Worm (Caenorhabditis elegans) whole organism, young adult: ENCODE data around the gene D1046.18.

ENCODE experiments used
- B0336.3 ChIP-seq: fragments of 200-800 bp; sonication (Bioruptor generic); IDR thresholded peaks from 2 replicates; pipeline ENCODE4 v1.3.6; 2022; ENCODE audit warnings: missing genetic modification characterization, missing compliant biosample characterization
- C06A6.2 ChIP-seq: fragments of 200-800 bp; sonication (Bioruptor generic); conservative IDR thresholded peaks from 2 replicates; pipeline ENCODE4 v1.3.6; 2022; ENCODE audit warnings: missing genetic modification characterization, missing compliant biosample characterization
- C17E4.6 ChIP-seq: fragments of 200-800 bp; sonication (Bioruptor generic); IDR thresholded peaks from 2 replicates; pipeline ENCODE4 v1.3.6; 2022; ENCODE audit warnings: missing genetic modification reagents, missing genetic modification characterization, missing compliant biosample characterization
- F22D6.2 ChIP-seq: sonication (generic microtip); optimal IDR thresholded peaks from 2 replicates; lab custom pipeline; 2016; ENCODE audit warnings: mild to moderate bottlenecking, missing genetic modification characterization, missing compliant biosample characterization
- F37B4.10 ChIP-seq: fragments of 200-800 bp; sonication (Bioruptor generic); IDR thresholded peaks from 2 replicates; pipeline ENCODE4 v1.3.6; 2022; ENCODE audit warnings: missing genetic modification characterization, missing compliant biosample characterization
- F52B5.7 ChIP-seq: sonication (generic microtip); optimal IDR thresholded peaks from 2 replicates; lab custom pipeline; 2016; ENCODE audit warnings: mild to moderate bottlenecking, missing genetic modification characterization, missing compliant biosample characterization
- T07F8.4 ChIP-seq: sonication (generic microtip); optimal IDR thresholded peaks from 2 replicates; lab custom pipeline; 2016; ENCODE audit warnings: mild to moderate bottlenecking, missing genetic modification characterization, moderate library complexity, missing compliant biosample characterization
- Y53F4B.3 ChIP-seq: fragments of 200-800 bp; sonication (Bioruptor generic); IDR thresholded peaks from 2 replicates; pipeline ENCODE4 v1.3.6; 2022; ENCODE audit warnings: missing genetic modification reagents, missing genetic modification characterization, missing compliant biosample characterization
- Y67H2A.10 ChIP-seq: fragments of 200-800 bp; sonication (Bioruptor generic); conservative IDR thresholded peaks from 2 replicates; pipeline ENCODE4 v1.3.6; 2022; ENCODE audit warnings: missing genetic modification reagents, missing genetic modification characterization, missing compliant biosample characterization
- Y79H2A.3 ChIP-seq: fragments of 200-800 bp; sonication (Bioruptor generic); conservative IDR thresholded peaks from 2 replicates; pipeline ENCODE4 v1.3.6; 2022; ENCODE audit warnings: missing genetic modification reagents, missing genetic modification characterization, missing compliant biosample characterization
- atf-7 ChIP-seq: sonication (generic microtip); optimal IDR thresholded peaks from 2 replicates; lab custom pipeline; 2017; ENCODE audit warnings: mild to moderate bottlenecking, missing genetic modification characterization, missing compliant biosample characterization
- attf-3 ChIP-seq: fragments of 200-800 bp; sonication (Bioruptor generic); conservative IDR thresholded peaks from 2 replicates; pipeline ENCODE4 v1.3.6; 2022; ENCODE audit warnings: missing genetic modification reagents, missing genetic modification characterization, missing compliant biosample characterization
- attf-6 ChIP-seq: fragments of 200-800 bp; sonication (Bioruptor generic); IDR thresholded peaks from 2 replicates; pipeline ENCODE4 v1.3.6; 2022; ENCODE audit warnings: missing genetic modification reagents, missing genetic modification characterization, missing compliant biosample characterization
- cebp-1 ChIP-seq, 2 experiments: fragments of 200-800 bp in 1 of 2; sonication (Bioruptor generic) in 1 of 2; sonication (generic microtip) in 1 of 2; IDR thresholded peaks in 1 of 2; optimal IDR thresholded peaks in 1 of 2; 2 replicates each; pipeline versions ENCODE4 v1.3.6 to Lab custom; 2017 to 2022; ENCODE audit warnings: missing compliant biosample characterization in 2 of 2, missing genetic modification characterization in 2 of 2, mild to moderate bottlenecking in 1 of 2, missing genetic modification reagents in 1 of 2, moderate library complexity in 1 of 2
- ceh-27 ChIP-seq: fragments of 200-800 bp; sonication (Bioruptor generic); optimal IDR thresholded peaks from 2 replicates; lab custom pipeline; 2018; ENCODE audit warnings: mild to moderate bottlenecking, missing genetic modification characterization, moderate library complexity, missing compliant biosample characterization
- ceh-91 ChIP-seq: fragments of 200-800 bp; sonication (Bioruptor generic); IDR thresholded peaks from 2 replicates; pipeline ENCODE4 v1.3.6; 2022; ENCODE audit warnings: missing genetic modification reagents, missing genetic modification characterization, missing compliant biosample characterization
- die-1 ChIP-seq: sonication (generic microtip); optimal IDR thresholded peaks from 2 replicates; lab custom pipeline; 2016; ENCODE audit warnings: missing genotype, mild to moderate bottlenecking, missing genetic modification characterization, missing compliant biosample characterization
- dox-1 ChIP-seq: fragments of 200-800 bp; sonication (Bioruptor generic); IDR thresholded peaks from 2 replicates; pipeline ENCODE4 v1.3.6; 2022; ENCODE audit warnings: missing genetic modification reagents, missing genetic modification characterization, missing compliant biosample characterization
- egrh-3 ChIP-seq: fragments of 200-800 bp; sonication (Bioruptor generic); IDR thresholded peaks from 2 replicates; pipeline ENCODE4 v1.3.6; 2022; ENCODE audit warnings: missing genetic modification reagents, missing genetic modification characterization, missing compliant biosample characterization
- ekl-4 ChIP-seq: fragments of 200-800 bp; sonication (Bioruptor generic); IDR thresholded peaks from 2 replicates; pipeline ENCODE4 v1.3.6; 2022; ENCODE audit warnings: missing genetic modification reagents, missing genetic modification characterization, missing compliant biosample characterization
- hrde-1 ChIP-seq: sonication (generic microtip); optimal IDR thresholded peaks from 2 replicates; lab custom pipeline; 2016; ENCODE audit warnings: missing genetic modification characterization, mild to moderate bottlenecking, missing compliant biosample characterization, moderate library complexity, missing genotype, missing genetic modification reagents, borderline replicate concordance
- let-607 ChIP-seq, 2 experiments: fragments of 200-800 bp in 1 of 2; sonication (Bioruptor generic) in 1 of 2; sonication (generic microtip) in 1 of 2; optimal IDR thresholded peaks; 2 replicates each; lab custom pipeline; 2016 to 2018; ENCODE audit warnings: mild to moderate bottlenecking in 2 of 2, missing compliant biosample characterization in 2 of 2, missing genetic modification characterization in 2 of 2, moderate library complexity in 2 of 2, missing genotype in 1 of 2
- lin-26 ChIP-seq: fragments of 200-800 bp; sonication (Bioruptor generic); IDR thresholded peaks from 2 replicates; pipeline ENCODE4 v1.3.6; 2022; ENCODE audit warnings: missing genetic modification reagents, missing genetic modification characterization, missing compliant biosample characterization
- mcd-1 ChIP-seq: fragments of 200-800 bp; sonication (Bioruptor generic); IDR thresholded peaks from 2 replicates; pipeline ENCODE4 v1.3.6; 2022; ENCODE audit warnings: missing genetic modification reagents, missing genetic modification characterization, missing compliant biosample characterization
- mxl-1 ChIP-seq: sonication (generic microtip); optimal IDR thresholded peaks from 2 replicates; lab custom pipeline; 2016; ENCODE audit warnings: missing genetic modification characterization, missing compliant biosample characterization
- nfyb-1 ChIP-seq: fragments of 200-800 bp; sonication (Bioruptor generic); IDR thresholded peaks from 2 replicates; pipeline ENCODE4 v1.3.6; 2022; ENCODE audit warnings: missing genetic modification reagents, missing genetic modification characterization, missing compliant biosample characterization
- nhr-120 ChIP-seq: fragments of 200-800 bp; sonication (Bioruptor generic); IDR thresholded peaks from 2 replicates; pipeline ENCODE4 v1.3.6; 2022; ENCODE audit warnings: missing genetic modification characterization, missing compliant biosample characterization
- nhr-27 ChIP-seq: fragments of 200-800 bp; sonication (Bioruptor generic); optimal IDR thresholded peaks from 2 replicates; lab custom pipeline; 2018; ENCODE audit warnings: mild to moderate bottlenecking, missing genetic modification characterization, moderate library complexity, missing compliant biosample characterization
- nhr-80 ChIP-seq: sonication (generic microtip); optimal IDR thresholded peaks from 2 replicates; lab custom pipeline; 2016; ENCODE audit warnings: missing genetic modification characterization, missing compliant biosample characterization
- repo-1 ChIP-seq: sonication (generic microtip); optimal IDR thresholded peaks from 2 replicates; lab custom pipeline; 2017; ENCODE audit warnings: mild to moderate bottlenecking, missing genetic modification characterization, missing compliant biosample characterization
- rpc-1 ChIP-seq, 2 experiments: fragments of 150-350 bp in 1 of 2; sonication (generic microtip) in 1 of 2; optimal IDR thresholded peaks; 2 replicates each; lab custom pipeline; 2014 to 2018; ENCODE audit warnings: missing biosample characterization in 1 of 2, missing genetic modification characterization in 1 of 2, missing genetic modification reagents in 1 of 2, missing genotype in 1 of 2
- sdz-38 ChIP-seq: sonication (generic microtip); optimal IDR thresholded peaks from 2 replicates; lab custom pipeline; 2016; ENCODE audit warnings: missing genotype, missing genetic modification characterization, missing compliant biosample characterization
- sea-2 ChIP-seq: fragments of 200-800 bp; sonication (Bioruptor generic); IDR thresholded peaks from 2 replicates; pipeline ENCODE4 v1.3.6; 2022; ENCODE audit warnings: missing genetic modification characterization, missing compliant biosample characterization
- snpc-3.4 ChIP-seq: sonication (generic microtip); optimal IDR thresholded peaks from 2 replicates; lab custom pipeline; 2017; ENCODE audit warnings: missing genetic modification characterization, mild to moderate bottlenecking, missing compliant biosample characterization, antibody characterized with exemption, moderate library complexity, missing genotype, missing genetic modification reagents
- zfh-2 ChIP-seq: fragments of 200-800 bp; sonication (Bioruptor generic); conservative IDR thresholded peaks from 2 replicates; pipeline ENCODE4 v1.3.6; 2022; ENCODE audit warnings: missing genetic modification reagents, missing genetic modification characterization, missing compliant biosample characterization
- ztf-22 ChIP-seq: fragments of 200-800 bp; sonication (Bioruptor generic); optimal IDR thresholded peaks from 2 replicates; lab custom pipeline; 2018; ENCODE audit warnings: mild to moderate bottlenecking, missing genetic modification characterization, moderate library complexity, missing compliant biosample characterization
- ztf-26 ChIP-seq: sonication (generic microtip); optimal IDR thresholded peaks from 2 replicates; lab custom pipeline; 2017; ENCODE audit warnings: missing genetic modification characterization, missing compliant biosample characterization

The D1046.18 gene

ce11 chrIV:8975331-8975625 lies 45.2 kb downstream of the D1046.18 start, which contains the start of gene pdzd-8 (continued):
- no peak for TF ChIP-seq rpc-1 (optimal IDR thresholded peaks at IDR 0.05; lab: Kevin White, UChicago)
- no peak for TF ChIP-seq rpc-1 (tag; optimal IDR thresholded peaks at IDR 0.05; lab: Kevin White, UChicago)
- TF ChIP-seq ceh-27, result no peak
- TF ChIP-seq nhr-80 (tag; lab: Kevin White, UChicago), result no peak
- no peak for TF ChIP-seq let-607 (tag; optimal IDR thresholded peaks at IDR 0.05; lab: Kevin White, UChicago)

- TF ChIP-seq T07F8.4 (tag; lab: Kevin White, UChicago) (no peak), sea-2 (GFP tag; lab: Robert Waterston, UW) (no peak), sdz-38 (tag; lab: Kevin White, UChicago) (no peak), attf-6 (GFP tag; lab: Robert Waterston, UW) (no peak), ztf-22 (no peak), egrh-3 (no peak), snpc-3.4 (no peak), nhr-120 (no peak), F37B4.10 (GFP tag; lab: Robert Waterston, UW) (no peak), B0336.3 (GFP tag; lab: Robert Waterston, UW) (no peak), mxl-1 (tag; lab: Kevin White, UChicago) (no peak), ceh-91 (no peak), attf-3 (no peak), F22D6.2 (no peak), atf-7 (tag; lab: Kevin White, UChicago) (no peak), Y79H2A.3 (GFP tag; lab: Robert Waterston, UW) (no peak), C06A6.2 (GFP tag; lab: Robert Waterston, UW) (no peak), Y67H2A.10 (GFP tag; lab: Robert Waterston, UW) (no peak), Y53F4B.3 (no peak)
Measured at ce11 chrIV:8978047-8978446, 48.0 kb downstream of the D1046.18 start.

- peak; percentile 85; the same call in 1 of the 2 replicates for TF ChIP-seq zfh-2 (GFP tag; lab: Robert Waterston, UW)
- peak; percentile 68; the same call in 1 of the 2 replicates for TF ChIP-seq egrh-3
- TF ChIP-seq cebp-1 (GFP tag; IDR thresholded peaks at IDR 0.05; lab: Robert Waterston, UW), result no peak
- TF ChIP-seq cebp-1 (tag; optimal IDR thresholded peaks at IDR 0.05; lab: Kevin White, UChicago), result no peak
- peak; percentile 26; the same call in 1 of the 2 replicates for TF ChIP-seq mcd-1 (GFP tag; lab: Robert Waterston, UW)
- no peak for TF ChIP-seq repo-1 (tag; lab: Kevin White, UChicago)
- TF ChIP-seq die-1 (tag; lab: Kevin White, UChicago), result no peak
- peak; percentile 9 for TF ChIP-seq F52B5.7 (tag; lab: Kevin White, UChicago)
- TF ChIP-seq ekl-4 (GFP tag; lab: Robert Waterston, UW), result 0 out of 2 replicates have a peak, but pooled peaks have one; percentile 8
- TF ChIP-seq dox-1 (GFP tag; lab: Robert Waterston, UW), result 0 out of 2 replicates have a peak, but pooled peaks have one; percentile 16
- peak; percentile 64 for TF ChIP-seq nhr-27 (tag; lab: Kevin White, UChicago)
- peak; percentile 5 for TF ChIP-seq ztf-26
- peak; percentile 0 for TF ChIP-seq hrde-1 (tag; lab: Kevin White, UChicago)
- TF ChIP-seq C17E4.6, result no peak
- no peak for TF ChIP-seq nfyb-1 (GFP tag; lab: Robert Waterston, UW)
- TF ChIP-seq lin-26, result 0 out of 2 replicates have a peak, but pooled peaks have one; percentile 30
Measured at ce11 chrIV:8979062-8979612, 49.1 kb downstream of the D1046.18 start.
